Worm (Caenorhabditis elegans) whole organism, early embryonic: ENCODE results near the gene lim-8.

Source experiments
- sea-1 ChIP-seq: fragments of 200-800 bp; sonication (Bioruptor generic); conservative IDR thresholded peaks from 2 replicates; pipeline ENCODE4 v1.3.6; 2022; ENCODE audit warnings: missing genetic modification characterization, missing compliant biosample characterization
- tbx-37 ChIP-seq: fragments of 200-800 bp; sonication (Bioruptor generic); conservative IDR thresholded peaks from 2 replicates; pipeline ENCODE4 v1.3.6; 2022; ENCODE audit warnings: missing genetic modification reagents, missing genetic modification characterization, missing compliant biosample characterization

DNA sequence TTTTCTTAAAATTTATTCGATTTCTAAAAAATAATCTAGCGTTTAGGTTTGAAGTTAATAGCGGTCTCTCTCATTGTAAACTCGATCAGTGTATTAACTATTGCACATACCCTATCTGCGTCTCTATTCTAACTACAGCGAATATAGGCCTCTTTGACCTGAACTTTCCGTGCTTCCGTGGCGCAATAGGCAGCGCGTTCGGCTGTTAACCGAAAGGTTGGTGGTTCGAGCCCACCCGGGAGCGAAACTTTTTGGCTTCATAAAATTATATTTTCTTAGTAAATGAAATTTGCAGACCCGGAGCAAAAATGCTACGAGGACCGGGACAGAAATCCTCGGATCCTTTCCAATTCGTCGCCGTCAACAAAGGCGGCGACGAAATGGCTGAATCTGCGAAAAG, 2.8 kb downstream of the lim-8 start:
- TF ChIP-seq tbx-37 (GFP tag; lab: Robert Waterston, UW) (0 out of 2 replicates have a peak, but pooled peaks have one; percentile 29), sea-1 (0 out of 2 replicates have a peak, but pooled peaks have one; percentile 36)
